Fruit fly (Drosophila melanogaster): Measurements from ENCODE around the gene CG6324.
A peak's percentile ranks its signal among the peaks of the same experiment; 100 is the strongest.

Gene CG6324

DNA sequence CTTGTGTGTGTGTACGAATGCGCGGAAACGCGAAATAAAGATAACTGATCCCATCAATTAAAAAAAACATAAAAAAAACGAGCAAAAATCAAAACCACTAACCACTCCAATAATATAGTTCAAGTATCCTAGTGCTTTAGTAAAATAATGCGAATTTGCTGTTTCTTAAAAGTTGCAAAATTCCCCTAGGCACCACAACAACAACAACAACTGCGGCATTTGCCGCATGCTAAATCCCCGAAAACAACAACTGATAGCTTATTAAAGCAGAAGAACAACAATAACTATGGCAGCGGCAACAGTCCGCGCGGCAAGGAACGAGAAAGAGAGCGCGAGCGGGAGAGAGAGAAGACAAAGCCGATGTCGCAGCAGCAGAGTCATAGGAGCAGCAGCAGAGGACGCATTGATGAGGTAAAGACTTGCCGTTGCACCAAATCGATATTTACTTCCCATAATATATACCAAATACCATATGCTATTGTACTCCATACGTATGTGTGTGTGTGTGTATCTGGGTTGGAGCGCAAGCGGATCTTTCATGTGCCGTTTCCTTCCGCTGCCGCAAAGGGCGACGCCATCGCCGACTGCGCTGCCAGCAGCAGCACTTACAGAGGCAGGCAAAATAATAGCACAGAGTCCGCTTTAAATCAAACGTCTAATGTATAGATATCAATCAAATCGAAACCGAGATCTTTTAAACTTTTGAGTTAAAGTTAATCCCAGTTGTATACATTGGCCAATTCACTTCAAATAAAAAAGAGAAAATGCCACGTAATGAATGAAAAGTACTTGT lies 7.3 kb downstream of the CG6324 start:
- TF ChIP-seq Eip78C (GFP tag) (peak; percentile 28), salr (GFP tag; optimal IDR thresholded peaks at IDR 0.05) (no peak), fd85E (GFP tag; optimal IDR thresholded peaks at IDR 0.05) (no peak), cyc (GFP tag; optimal IDR thresholded peaks at IDR 0.05) (no peak), Smox (GFP tag; optimal IDR thresholded peaks at IDR 0.05) (no peak)

DNA sequence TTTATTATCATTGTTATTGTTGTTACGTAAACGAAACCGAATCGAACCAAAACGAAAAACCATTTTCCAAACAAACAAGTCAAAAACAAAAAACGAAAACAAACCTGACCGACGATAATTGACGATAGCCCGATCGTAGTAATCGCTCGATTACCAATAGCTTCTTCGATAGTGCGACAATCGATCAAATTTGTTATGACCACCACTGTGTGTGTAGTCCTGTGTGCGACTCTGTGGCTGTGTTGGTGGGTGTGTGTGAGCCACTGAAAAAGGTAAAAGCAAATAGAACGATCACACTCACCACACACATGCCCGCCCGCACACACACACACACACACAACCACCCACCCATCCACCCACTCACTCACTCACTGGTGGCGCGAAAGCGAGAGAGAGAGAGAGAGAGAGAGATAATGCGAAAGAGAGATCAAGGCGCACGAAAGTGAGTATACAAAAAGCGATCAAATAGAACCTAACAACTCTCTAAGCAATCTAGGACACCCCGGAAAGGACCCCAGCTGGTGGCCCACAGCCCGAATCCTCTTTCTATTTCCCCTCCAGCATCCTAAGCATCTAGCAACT lies 8.7 kb downstream of the CG6324 start:
- peak; percentile 11 for TF ChIP-seq Eip78C (GFP tag)
- TF ChIP-seq CG10669 (GFP tag; optimal IDR thresholded peaks at IDR 0.05): no peak

DNA sequence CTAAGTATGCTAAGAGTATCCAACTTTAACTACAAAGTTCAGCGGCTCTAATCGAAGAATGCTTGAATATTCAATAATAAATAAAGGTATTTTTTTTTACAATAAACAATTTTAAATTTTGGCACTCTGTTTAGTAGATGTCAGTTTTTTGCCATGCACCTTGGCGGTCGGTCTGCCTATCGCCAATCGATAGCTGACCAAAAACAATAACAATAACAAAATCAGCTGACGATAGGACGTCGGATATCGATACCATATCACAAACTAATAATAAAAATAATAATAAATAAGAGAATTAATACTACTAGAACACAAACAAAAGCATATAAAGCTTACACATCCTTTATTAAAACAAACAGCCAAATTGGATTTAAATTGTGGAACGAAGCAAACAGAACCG lies 10.8 kb downstream of the CG6324 start, which contains the start of gene Gmap:
Gene Gmap, plus strand, starts transcription at position 241 of the 400 bp plus-strand sequence.
- TF ChIP-seq Eip78C (GFP tag): peak; percentile 22
- TF ChIP-seq dsx (GFP tag; optimal IDR thresholded peaks at IDR 0.05; ENCODE audit: poor library complexity, severe bottlenecking): no peak

dm6 chrX:15490519-15490918 lies 14.6 kb downstream of the CG6324 start:
- TF ChIP-seq ss (GFP tag; optimal IDR thresholded peaks at IDR 0.05) (no peak), CG16779 (tag; optimal IDR thresholded peaks at IDR 0.05) (no peak), cyc (GFP tag; optimal IDR thresholded peaks at IDR 0.05) (no peak), eg (GFP tag; IDR thresholded peaks at IDR 0.05) (no peak), CG3919 (GFP tag; optimal IDR thresholded peaks at IDR 0.05) (no peak), esn (GFP tag; optimal IDR thresholded peaks at IDR 0.05) (no peak), lz (GFP tag; optimal IDR thresholded peaks at IDR 0.05) (no peak), fd59A (GFP tag; optimal IDR thresholded peaks at IDR 0.05) (no peak), salr (GFP tag; optimal IDR thresholded peaks at IDR 0.05) (no peak), Met (GFP tag; optimal IDR thresholded peaks at IDR 0.05) (no peak), spab (GFP tag; optimal IDR thresholded peaks at IDR 0.05) (no peak), CG11902 (GFP tag; optimal IDR thresholded peaks at IDR 0.05) (no peak), CG9139 (GFP tag; optimal IDR thresholded peaks at IDR 0.05) (no peak), svp (GFP tag) (no peak), Hr4 (GFP tag; optimal IDR thresholded peaks at IDR 0.05) (no peak)

DNA sequence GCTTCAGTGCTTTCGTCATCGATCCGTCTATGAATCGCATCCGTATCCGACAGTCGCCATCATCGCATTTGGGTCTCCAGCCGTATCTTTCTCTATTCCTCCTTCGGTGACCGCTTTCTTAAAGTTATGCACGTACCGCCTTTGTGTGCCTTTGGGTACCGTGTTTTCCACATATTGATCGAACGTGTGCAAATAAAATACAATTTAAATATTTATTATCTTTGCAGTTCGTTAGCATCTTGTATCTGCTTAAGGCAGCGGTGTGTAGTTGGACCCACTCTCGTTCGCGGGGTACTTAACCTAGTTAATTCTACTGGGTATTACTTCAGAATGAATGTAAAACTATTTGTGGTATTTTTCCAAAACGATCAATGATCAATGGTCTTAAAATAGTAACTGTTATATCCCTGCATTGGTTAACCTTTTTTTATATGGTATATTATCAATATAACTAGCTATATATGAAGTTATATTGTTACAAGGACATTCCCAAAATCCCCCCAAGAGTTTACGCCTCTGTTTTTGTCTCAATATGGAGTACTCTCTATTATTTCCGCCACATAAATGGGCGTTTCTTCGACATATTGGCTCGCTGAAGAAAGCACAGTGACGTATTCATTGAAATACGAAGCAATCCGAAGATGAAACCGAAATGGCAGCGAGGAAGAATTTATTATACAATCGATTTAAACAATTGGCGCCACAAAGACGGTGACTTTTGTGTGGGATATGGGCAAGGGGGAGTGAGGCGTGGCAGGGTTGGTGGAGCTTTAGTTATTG lies 19.9 kb downstream of the CG6324 start:
- TF ChIP-seq CG7368 (GFP tag; optimal IDR thresholded peaks at IDR 0.05): no peak
- TF ChIP-seq fkh (GFP tag; optimal IDR thresholded peaks at IDR 0.05): peak; percentile 61
- TF ChIP-seq achi (GFP tag; optimal IDR thresholded peaks at IDR 0.05): no peak
- no peak for TF ChIP-seq pdm3 (GFP tag; optimal IDR thresholded peaks at IDR 0.05)
- no peak for TF ChIP-seq Met (GFP tag; optimal IDR thresholded peaks at IDR 0.05)
- peak; percentile 53 for TF ChIP-seq Eip78C (GFP tag)
- no peak for TF ChIP-seq net (GFP tag; optimal IDR thresholded peaks at IDR 0.05)

DNA sequence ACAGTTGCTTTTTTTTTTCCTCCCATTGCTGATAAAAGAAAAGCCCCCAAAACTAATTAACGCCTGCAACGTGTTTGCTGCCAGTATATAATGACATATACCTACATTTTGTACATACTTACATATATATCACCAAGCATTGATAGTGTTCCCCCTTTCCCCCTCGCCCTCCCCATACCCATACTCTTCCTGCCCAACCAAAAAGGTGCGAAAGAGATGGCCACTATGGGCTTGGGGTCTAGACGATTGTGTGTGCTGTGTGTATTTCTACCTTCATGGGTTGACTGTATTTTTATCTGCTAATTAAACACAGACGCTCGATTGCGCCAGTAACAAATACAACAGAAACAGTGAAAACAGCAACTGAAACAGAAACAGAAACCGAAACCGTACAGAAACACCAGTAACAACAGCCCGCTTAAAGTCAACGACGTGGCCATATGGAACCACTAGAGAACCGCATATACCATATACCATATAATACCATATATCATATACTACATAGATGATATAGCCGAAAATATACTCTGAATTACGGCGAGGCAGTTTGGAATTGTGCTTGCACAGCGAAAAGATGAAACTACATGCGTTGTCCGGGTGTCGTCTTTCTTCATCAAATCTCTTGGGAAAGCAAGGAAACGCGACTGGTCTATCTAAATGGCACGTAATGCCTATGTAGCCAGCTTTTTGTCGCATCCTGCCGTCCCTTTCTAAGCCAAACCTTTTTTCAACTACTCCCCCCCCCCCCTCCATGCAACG lies 20.9 kb downstream of the CG6324 start:
- TF ChIP-seq fkh (GFP tag; optimal IDR thresholded peaks at IDR 0.05) (peak; percentile 76), pdm3 (GFP tag; optimal IDR thresholded peaks at IDR 0.05) (no peak)

All from whole organism, prepupa.